Worm (Caenorhabditis elegans) whole organism, L4/young adult: ENCODE data around the gene T05H4.4.

Source experiments
- dao-5 ChIP-seq: sonication (generic microtip); optimal IDR thresholded peaks from 2 replicates; lab custom pipeline; 2016; ENCODE audit warnings: missing genotype, missing genetic modification characterization, moderate library complexity, missing compliant biosample characterization
- him-1 ChIP-seq: sonication (generic microtip); optimal IDR thresholded peaks from 2 replicates; lab custom pipeline; 2016; ENCODE audit warnings: missing genotype, missing genetic modification reagents, missing genetic modification characterization, missing compliant biosample characterization

ce11 chrV:6464238-6464637 lies 25.5 kb downstream of the T05H4.4 start:
- TF ChIP-seq him-1 (no peak), dao-5 (no peak)
